Worm (Caenorhabditis elegans): Measurements from ENCODE around the gene clec-218.

clec-218 gene

ce11 chrV:8263941-8264340 is 43.8 kb upstream of the clec-218 start, which contains the start of gene C16D9.9:
TSS of gene C16D9.9 (plus strand) at chrV:8264241.
- TF ChIP-seq hmg-1.2 (GFP tag; IDR thresholded peaks at IDR 0.05) = no peak
- no peak for TF ChIP-seq ceh-58 (GFP tag; IDR thresholded peaks at IDR 0.05)
- TF ChIP-seq snpc-1.1 (tag; optimal IDR thresholded peaks at IDR 0.05; ENCODE audit: insufficient read depth) = no peak
- no peak for TF ChIP-seq aptf-2 (GFP tag; conservative IDR thresholded peaks at IDR 0.05)
- no peak for TF ChIP-seq zim-3 (tag; optimal IDR thresholded peaks at IDR 0.05)

DNA sequence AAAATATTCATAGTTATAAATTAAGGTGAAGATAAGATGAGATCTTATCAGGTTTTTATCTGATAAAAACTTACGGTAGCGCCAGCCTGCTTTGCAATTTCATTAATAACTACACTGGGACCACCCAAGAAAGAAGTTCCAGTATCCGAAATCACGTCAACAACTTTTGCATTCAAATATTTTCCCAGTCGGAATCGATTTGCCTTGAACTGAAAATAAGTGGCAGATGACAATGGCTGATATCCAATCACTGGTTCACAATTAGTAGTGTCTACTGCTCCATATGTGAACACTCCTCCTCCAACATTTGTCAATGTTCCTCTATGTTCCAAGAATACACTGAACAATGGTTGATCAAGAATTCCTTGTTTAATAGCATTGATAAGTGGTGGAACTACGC is 41.5 kb upstream of the clec-218 start, which contains the start of gene F21F8.5:
F21F8.5 (minus strand) TSS at position 101 of the 400 bp plus-strand sequence.
- no peak for TF ChIP-seq let-526 (GFP tag; IDR thresholded peaks at IDR 0.05)
- no peak for TF ChIP-seq ztf-22 (GFP tag; optimal IDR thresholded peaks at IDR 0.05)
- no peak for TF ChIP-seq Y53G8AR.9 (GFP tag; conservative IDR thresholded peaks at IDR 0.05)
- TF ChIP-seq let-607 (tag; optimal IDR thresholded peaks at IDR 0.05) = no peak
- TF ChIP-seq Y56A3A.18 (GFP tag; IDR thresholded peaks at IDR 0.05) = no peak
- TF ChIP-seq mel-28 (tag; optimal IDR thresholded peaks at IDR 0.05; ENCODE audit: borderline replicate concordance) = no peak
- no peak for TF ChIP-seq hsf-1 (GFP tag; IDR thresholded peaks at IDR 0.05)
- no peak for TF ChIP-seq B0336.3 (GFP tag; IDR thresholded peaks at IDR 0.05)
- no peak for TF ChIP-seq mxl-1 (tag; optimal IDR thresholded peaks at IDR 0.05)
- no peak for TF ChIP-seq attf-6 (GFP tag; IDR thresholded peaks at IDR 0.05)
- TF ChIP-seq dox-1 (GFP tag; IDR thresholded peaks at IDR 0.05) = no peak
- TF ChIP-seq F37B4.10 (GFP tag; IDR thresholded peaks at IDR 0.05) = no peak
- TF ChIP-seq F22D6.2 (tag; optimal IDR thresholded peaks at IDR 0.05) = no peak
- TF ChIP-seq zim-3 (tag; optimal IDR thresholded peaks at IDR 0.05) = no peak
- TF ChIP-seq T07F8.4 (tag; optimal IDR thresholded peaks at IDR 0.05) = no peak
- no peak for TF ChIP-seq lin-54 (GFP tag; optimal IDR thresholded peaks at IDR 0.05)
- TF ChIP-seq K12H6.12 (tag; optimal IDR thresholded peaks at IDR 0.05) = no peak
- TF ChIP-seq nhr-27 (tag; optimal IDR thresholded peaks at IDR 0.05) = no peak

- TF ChIP-seq tbp1 (GFP tag; optimal IDR thresholded peaks at IDR 0.05) (peak; percentile 7), snpc-1.3 (tag; optimal IDR thresholded peaks at IDR 0.05; ENCODE audit: insufficient read depth) (no peak), nhr-120 (GFP tag; IDR thresholded peaks at IDR 0.05) (no peak), let-607 (tag; optimal IDR thresholded peaks at IDR 0.05) (peak in 1 of 2 experiments; percentile 13), nhr-179 (tag; optimal IDR thresholded peaks at IDR 0.05) (no peak), tlf-1 (GFP tag; optimal IDR thresholded peaks at IDR 0.05) (peak; percentile 2), Y53G8AR.9 (GFP tag; conservative IDR thresholded peaks at IDR 0.05) (peak; percentile 69), unc-62 (GFP tag; optimal IDR thresholded peaks at IDR 0.05) (no peak), ekl-4 (GFP tag; IDR thresholded peaks at IDR 0.05) (0 out of 2 replicates have a peak, but pooled peaks have one; percentile 21), B0336.3 (GFP tag; IDR thresholded peaks at IDR 0.05) (peak; percentile 16; the same call in 1 of the 2 replicates), snpc-4 (GFP tag; optimal IDR thresholded peaks at IDR 0.05) (no peak), snpc-4 (tag; optimal IDR thresholded peaks at IDR 0.05) (peak in 1 of 4 experiments; percentile 5), hmg-20 (GFP tag; IDR thresholded peaks at IDR 0.05) (no peak), repo-1 (tag; optimal IDR thresholded peaks at IDR 0.05) (no peak), nfyb-1 (GFP tag; IDR thresholded peaks at IDR 0.05) (0 out of 2 replicates have a peak, but pooled peaks have one; percentile 24), nhr-80 (tag; optimal IDR thresholded peaks at IDR 0.05) (peak; percentile 71), attf-6 (GFP tag; IDR thresholded peaks at IDR 0.05) (no peak), gei-17 (GFP tag; optimal IDR thresholded peaks at IDR 0.05) (no peak), atf-7 (tag; optimal IDR thresholded peaks at IDR 0.05) (no peak), bed-2 (GFP tag; IDR thresholded peaks at IDR 0.05) (no peak), madf-6 (GFP tag; IDR thresholded peaks at IDR 0.05) (no peak), nhr-90 (tag; optimal IDR thresholded peaks at IDR 0.05) (no peak), madf-8 (GFP tag; conservative IDR thresholded peaks at IDR 0.05) (no peak)
Measured at ce11 chrV:8267275-8267674, 40.5 kb upstream of the clec-218 start.
